Fruit fly (Drosophila melanogaster) Kc167 (cell line): ENCODE measurements around the gene CG4467.

Experiments used
- Myc ChIP-seq: fragments of >200 bp; optimal IDR thresholded peaks from 2 replicates; lab custom pipeline; 2017; ENCODE audit warnings: missing external identifiers
- Sin3A ChIP-seq: fragments of >200 bp; optimal IDR thresholded peaks from 2 replicates; lab custom pipeline; 2018; ENCODE audit warnings: missing external identifiers
- h ChIP-seq: fragments of >200 bp; optimal IDR thresholded peaks from 3 replicates; lab custom pipeline; 2018; ENCODE audit warnings: missing external identifiers
- insv ChIP-seq: fragments of >200 bp; optimal IDR thresholded peaks from 3 replicates; lab custom pipeline; 2018; ENCODE audit warnings: missing external identifiers
- psq ChIP-seq: fragments of >200 bp; optimal IDR thresholded peaks from 2 replicates; lab custom pipeline; 2017; ENCODE audit warnings: missing external identifiers
- ttk ChIP-seq: sonication (Bioruptor generic); optimal IDR thresholded peaks from 2 replicates; lab custom pipeline; 2017; ENCODE audit warnings: missing external identifiers

CG4467 gene

DNA sequence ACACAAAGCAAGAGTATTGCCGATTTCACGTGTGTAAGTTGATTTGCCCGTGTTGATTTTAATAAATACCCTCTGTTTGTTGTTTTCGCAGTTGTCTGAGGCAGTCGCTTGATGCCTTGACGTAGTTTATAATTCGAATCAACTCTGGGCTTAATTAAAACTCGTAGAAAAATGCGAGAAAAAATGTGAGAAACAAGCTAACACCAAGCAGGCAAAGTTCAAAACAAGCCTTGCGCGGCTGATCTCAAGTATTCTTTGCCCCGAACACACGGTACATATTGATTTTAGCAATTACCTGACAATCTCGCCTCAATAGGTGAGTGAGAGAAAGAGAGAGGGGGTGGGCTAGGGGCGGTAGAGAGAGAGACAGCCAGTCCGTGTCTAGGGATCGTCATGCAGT lies 23.4 kb downstream of the CG4467 start:
- TF ChIP-seq Sin3A (lab: Kevin White, UChicago) (no peak), h (lab: Kevin White, UChicago) (no peak), insv (lab: Kevin White, UChicago) (no peak), psq (lab: Kevin White, UChicago) (no peak), ttk (lab: Kevin White, UChicago) (no peak)

DNA sequence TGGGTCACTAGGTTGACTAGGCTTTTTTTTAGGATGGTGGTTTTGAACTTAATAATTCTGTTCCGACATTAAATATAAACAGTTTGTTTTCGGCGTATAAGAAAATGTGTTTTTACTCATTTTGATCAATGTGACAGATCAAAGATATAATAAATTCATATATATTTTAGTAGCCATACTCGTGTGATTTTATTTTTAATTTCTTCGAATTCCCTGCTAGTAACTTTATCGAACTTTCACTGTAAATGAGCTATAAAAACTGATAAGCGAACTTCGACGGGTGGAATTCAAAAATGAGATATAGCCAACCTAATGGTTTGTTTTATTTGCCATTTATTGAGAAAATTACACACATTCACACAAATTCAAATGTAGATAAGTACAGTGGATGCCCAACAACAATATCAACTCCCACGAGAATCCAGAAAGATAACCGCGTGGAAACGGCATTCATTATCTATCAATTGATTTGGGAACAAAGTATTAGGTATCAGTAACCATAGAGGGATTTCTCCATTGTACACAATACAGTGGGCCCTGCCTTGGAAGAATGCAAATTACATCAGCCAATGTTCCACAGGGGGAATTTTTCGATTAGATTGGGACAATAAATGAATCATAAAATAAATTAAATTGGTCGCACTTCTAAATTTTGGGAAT lies 25.4 kb downstream of the CG4467 start:
- TF ChIP-seq psq (lab: Kevin White, UChicago) (no peak), ttk (lab: Kevin White, UChicago) (no peak), Sin3A (lab: Kevin White, UChicago) (no peak), Myc (no peak), h (lab: Kevin White, UChicago) (no peak), insv (lab: Kevin White, UChicago) (no peak)

DNA sequence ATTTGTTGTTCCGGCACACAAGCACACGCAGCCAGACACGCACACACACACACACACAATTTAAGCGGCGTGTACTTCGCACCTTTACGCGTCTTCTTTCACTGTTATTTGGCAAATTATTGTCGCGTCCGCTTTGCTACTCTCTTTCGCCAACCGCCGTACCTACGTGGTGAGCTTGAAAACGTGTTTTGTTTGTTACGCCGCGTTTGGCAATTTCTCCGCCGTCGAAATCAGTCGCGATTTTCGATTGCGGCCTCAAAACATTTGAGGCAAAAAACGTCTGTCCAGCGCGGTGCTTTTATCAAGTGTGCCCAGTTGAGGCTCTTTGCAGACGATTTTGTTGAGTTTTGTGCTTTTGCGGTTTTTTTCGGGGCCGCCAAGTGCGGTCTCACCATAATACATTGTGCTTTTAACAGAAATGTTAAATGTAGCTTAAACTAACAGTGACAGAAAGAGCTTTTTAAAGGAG lies 27.0 kb downstream of the CG4467 start:
- TF ChIP-seq h (lab: Kevin White, UChicago) (no peak), Sin3A (lab: Kevin White, UChicago) (no peak), Myc (no peak), psq (lab: Kevin White, UChicago) (no peak), insv (lab: Kevin White, UChicago) (no peak), ttk (lab: Kevin White, UChicago) (no peak)

DNA sequence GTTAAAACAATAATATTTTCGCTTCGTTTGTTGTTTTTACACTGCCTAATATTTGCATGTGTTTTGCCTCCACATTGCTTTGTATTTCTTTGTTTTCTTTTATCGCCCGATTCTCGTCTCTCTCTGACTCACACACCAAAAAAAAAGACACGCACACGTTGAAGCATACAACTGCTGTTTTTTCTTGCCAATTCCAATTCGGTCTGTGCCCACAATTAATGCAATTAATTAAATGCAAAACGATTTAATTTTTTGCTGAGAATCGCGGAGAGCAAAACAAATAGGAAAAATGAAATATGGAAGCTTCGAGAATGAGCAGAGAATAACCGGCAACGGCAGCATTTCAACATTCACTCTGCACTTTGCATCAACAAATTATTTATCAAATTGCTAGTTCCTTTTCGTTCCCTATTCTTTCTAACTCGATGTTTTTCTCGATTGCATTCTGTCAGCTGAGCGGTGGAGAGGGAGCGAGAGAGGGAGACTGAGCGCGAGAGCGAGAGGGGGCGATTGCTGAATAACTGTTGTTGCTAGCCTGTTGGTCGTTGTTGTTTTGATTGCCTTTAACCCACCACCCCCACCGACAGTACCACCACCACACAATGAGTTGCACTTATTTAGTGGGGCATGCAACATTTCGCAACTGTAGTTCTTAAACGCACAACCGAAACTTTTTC lies 27.6 kb downstream of the CG4467 start:
- no peak for TF ChIP-seq insv (lab: Kevin White, UChicago)
- no peak for TF ChIP-seq psq (lab: Kevin White, UChicago)
- TF ChIP-seq h (lab: Kevin White, UChicago), result no peak
- no peak for TF ChIP-seq ttk (lab: Kevin White, UChicago)
- TF ChIP-seq Sin3A (lab: Kevin White, UChicago), result no peak
- no peak for TF ChIP-seq Myc

DNA sequence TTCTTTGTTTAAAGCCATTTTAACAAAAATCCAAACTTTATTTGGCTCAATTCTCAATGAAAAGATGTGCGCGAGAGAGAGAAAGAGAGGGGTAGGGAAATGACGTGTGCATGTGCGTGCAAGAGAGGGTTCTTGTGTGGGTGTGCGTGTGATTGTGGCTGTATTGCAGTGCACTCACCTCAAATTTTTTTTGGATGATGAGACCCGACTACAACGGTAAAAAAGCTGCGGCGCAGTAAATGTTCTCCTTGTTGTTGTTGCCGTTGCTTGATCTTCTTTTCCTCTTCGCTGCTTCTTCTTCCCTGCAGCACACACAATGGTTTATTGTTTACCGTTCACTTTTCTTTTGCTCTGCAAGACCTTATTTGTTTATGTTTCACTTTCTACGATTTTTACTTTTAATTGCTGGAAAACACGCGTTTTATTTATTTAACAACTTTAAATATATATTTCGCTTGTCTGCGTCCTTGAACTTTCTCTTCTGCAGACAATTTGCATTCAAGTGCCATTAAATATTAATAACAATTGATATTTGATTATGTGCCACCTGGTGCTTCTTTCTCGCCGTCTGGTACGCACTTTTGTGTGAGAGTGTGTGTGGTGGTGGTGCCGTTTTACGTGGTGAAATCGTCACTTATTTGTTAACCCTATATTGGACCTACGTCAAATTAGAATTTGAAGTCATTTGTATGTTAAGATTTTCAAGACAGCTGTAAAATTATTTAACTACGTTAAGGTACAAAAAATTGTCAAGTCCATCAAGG lies 28.3 kb downstream of the CG4467 start:
- TF ChIP-seq Sin3A (lab: Kevin White, UChicago) (no peak), insv (lab: Kevin White, UChicago) (no peak), psq (lab: Kevin White, UChicago) (no peak), h (lab: Kevin White, UChicago) (no peak), Myc (no peak), ttk (lab: Kevin White, UChicago) (no peak)

DNA sequence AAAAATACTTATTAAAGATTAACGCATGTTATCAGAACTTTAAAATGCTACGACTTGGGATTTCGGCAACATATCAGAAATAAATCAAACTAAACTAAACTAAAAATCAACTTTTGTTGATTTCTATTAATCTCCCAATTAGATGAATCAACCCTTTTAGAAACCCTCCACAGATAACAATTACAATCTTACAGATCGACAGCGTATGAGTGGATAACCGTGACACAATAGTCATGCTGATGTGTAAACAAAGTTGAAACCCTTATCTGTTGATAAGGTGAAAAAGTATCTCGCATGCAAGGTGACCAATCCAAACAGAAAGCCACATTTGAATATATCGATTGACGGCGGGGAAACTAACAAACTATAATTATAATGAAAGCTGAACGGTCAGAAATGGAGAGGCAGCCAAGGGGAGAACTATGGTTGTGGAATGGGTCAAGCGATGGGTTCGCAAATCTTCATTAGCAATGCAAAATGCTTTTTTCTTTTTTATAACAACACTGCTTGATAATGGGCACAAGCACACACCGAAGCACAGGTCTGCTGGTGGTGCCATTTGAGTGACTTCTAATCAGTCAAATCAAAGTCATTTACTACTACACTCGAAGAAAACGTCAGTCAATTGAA lies 31.4 kb downstream of the CG4467 start:
- TF ChIP-seq Myc, result no peak
- no peak for TF ChIP-seq insv (lab: Kevin White, UChicago)
- TF ChIP-seq Sin3A (lab: Kevin White, UChicago), result no peak
- TF ChIP-seq h (lab: Kevin White, UChicago), result no peak
- TF ChIP-seq ttk (lab: Kevin White, UChicago), result no peak
- TF ChIP-seq psq (lab: Kevin White, UChicago), result no peak

DNA sequence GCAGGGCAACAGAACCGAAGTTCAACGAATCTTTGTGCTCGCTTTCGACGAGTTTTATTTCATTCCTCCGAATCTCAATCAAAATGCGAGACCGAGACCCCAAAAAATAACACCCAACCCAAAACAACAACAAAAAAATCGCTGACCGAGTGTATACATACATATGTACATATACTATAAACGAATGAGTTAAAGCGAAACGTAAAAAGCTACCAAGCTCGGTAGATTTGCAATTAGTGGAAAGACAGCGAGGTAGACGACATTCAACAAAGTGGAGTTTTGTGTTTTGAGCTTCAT lies 33.3 kb downstream of the CG4467 start:
- no peak for TF ChIP-seq Sin3A (lab: Kevin White, UChicago)
- no peak for TF ChIP-seq h (lab: Kevin White, UChicago)
- TF ChIP-seq ttk (lab: Kevin White, UChicago), result no peak
- no peak for TF ChIP-seq Myc
- TF ChIP-seq psq (lab: Kevin White, UChicago), result no peak
- TF ChIP-seq insv (lab: Kevin White, UChicago), result no peak

DNA sequence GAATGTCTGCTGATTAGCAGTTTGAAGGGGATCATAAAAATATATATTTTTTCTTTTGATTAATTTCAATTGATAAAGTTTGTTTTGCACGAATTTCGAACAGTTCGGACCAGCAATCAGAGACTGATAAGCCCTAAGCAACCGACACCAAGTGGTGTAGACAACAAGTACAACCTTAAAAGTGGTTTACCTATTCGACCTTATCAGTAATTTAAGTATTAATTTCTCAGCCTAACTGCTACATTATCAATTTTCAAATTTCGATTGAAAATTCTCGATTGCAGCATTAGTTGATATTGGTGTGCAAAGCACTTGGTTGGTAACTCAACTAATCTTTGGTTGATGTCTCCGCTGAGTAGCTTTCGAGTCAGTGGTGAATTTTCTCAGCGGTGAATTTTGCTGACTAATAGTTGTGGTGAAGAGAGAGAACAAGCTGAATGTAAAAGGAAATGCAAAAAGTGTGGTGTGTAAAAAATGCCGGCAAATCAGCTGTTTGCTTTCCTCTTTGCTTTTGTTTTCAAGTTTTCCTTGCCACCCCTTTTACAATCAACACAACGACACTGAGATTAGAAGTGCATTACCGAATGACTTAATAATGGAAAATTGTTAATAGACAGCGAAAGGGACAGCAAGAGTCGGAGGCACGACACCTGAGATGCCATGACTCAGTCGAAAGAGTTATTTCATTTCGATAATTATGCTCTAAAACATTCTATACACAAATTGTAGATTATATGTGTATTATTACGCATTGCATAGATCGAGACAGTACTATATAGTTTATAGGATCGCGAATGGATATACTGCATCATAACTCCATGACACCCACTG lies 33.9 kb downstream of the CG4467 start:
- TF ChIP-seq h (lab: Kevin White, UChicago), result no peak
- TF ChIP-seq psq (lab: Kevin White, UChicago), result no peak
- no peak for TF ChIP-seq ttk (lab: Kevin White, UChicago)
- no peak for TF ChIP-seq insv (lab: Kevin White, UChicago)
- TF ChIP-seq Myc, result no peak
- no peak for TF ChIP-seq Sin3A (lab: Kevin White, UChicago)

DNA sequence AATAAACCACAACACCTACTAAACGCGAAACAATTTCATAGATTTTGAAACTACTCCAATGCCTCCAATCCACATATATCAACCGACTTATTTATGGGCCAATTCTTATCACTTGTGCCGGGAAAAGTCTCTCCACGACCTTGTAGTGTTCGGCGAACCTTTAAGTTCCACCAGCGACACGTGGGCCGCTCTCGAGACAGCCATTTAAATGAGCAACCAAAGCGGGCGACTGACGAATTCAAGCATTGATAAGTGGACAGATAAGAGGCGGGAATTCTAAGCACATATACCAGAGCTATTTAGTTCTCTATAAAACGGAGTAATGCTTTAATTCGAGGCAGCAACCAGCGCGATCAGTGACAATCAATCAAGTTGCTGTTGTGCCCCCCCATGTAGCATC lies 35.9 kb downstream of the CG4467 start:
- TF ChIP-seq insv (lab: Kevin White, UChicago) (no peak), h (lab: Kevin White, UChicago) (no peak), psq (lab: Kevin White, UChicago) (no peak), Sin3A (lab: Kevin White, UChicago) (no peak), ttk (lab: Kevin White, UChicago) (no peak), Myc (no peak)

DNA sequence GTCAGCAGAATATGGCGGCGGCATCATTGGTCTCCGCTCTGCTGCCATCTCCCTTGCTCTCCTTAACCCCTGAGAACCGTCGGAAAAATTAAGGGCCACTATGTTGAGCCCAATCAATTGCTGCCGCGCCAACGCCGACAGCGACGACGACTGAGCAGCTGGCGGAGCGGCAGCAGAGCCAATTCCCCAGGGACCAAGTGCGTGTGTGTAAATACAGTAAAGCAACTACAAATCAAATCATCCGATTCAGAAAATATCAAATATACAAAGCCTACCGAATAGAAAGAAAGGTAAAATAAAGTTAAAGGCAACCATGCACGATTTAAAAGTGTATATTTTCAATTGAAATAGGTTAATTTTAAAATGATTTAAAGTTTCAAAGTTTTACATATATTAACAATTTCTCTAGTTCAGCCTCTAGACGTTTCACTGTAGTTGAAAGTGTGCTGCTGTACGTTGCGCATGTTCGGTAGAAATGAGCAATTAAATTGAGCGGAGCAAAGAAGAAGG lies 36.9 kb downstream of the CG4467 start:
- TF ChIP-seq insv (lab: Kevin White, UChicago) (no peak), h (lab: Kevin White, UChicago) (no peak), Myc (no peak), ttk (lab: Kevin White, UChicago) (no peak), psq (lab: Kevin White, UChicago) (no peak), Sin3A (lab: Kevin White, UChicago) (no peak)
